Worm (Caenorhabditis elegans): ENCODE data around the gene tomm-7.

DNA sequence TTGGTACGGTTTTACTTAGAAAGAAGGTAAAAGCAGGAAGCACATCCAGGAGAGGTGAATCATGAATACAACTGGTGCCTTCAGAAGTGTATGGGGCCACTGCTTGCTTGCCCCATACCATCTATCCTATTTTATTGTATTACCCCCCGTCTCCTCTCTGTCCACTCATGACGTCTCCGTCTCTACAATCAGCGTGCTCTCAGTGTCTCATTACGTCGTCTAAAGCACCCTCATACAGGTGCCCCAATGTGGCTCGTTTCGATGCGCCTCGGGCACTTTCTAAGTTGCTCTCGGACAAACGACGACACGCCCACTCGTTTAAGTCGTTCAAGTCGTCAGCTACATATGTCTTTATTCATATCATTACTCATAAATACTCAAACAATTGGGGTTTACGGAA lies 35.4 kb upstream of the tomm-7 start:
- TF ChIP-seq aly-2 (tag; optimal IDR thresholded peaks at IDR 0.05) (no peak), ces-1 (GFP tag; optimal IDR thresholded peaks at IDR 0.05) (no peak), D1046.2 (GFP tag; IDR thresholded peaks at IDR 0.05) (no peak), ZK337.2 (GFP tag; IDR thresholded peaks at IDR 0.05) (no peak), snpc-4 (tag; optimal IDR thresholded peaks at IDR 0.05) (no peak), unc-62 (GFP tag; optimal IDR thresholded peaks at IDR 0.05 in 1 of 2) (no peak), unc-62 (tag; optimal IDR thresholded peaks at IDR 0.05) (no peak), nhr-77 (tag; optimal IDR thresholded peaks at IDR 0.05) (no peak)

All from whole organism, L4 larva.